Fruit fly (Drosophila melanogaster) whole organism, wandering third instar larva: ENCODE measurements around the gene nan.

Source experiments
- Abd-B ChIP-seq: fragments of >200 bp; optimal IDR thresholded peaks from 2 replicates; lab custom pipeline; 2017; ENCODE audit warnings: missing biosample characterization, missing genetic modification characterization
- Dfd ChIP-seq: fragments of >200 bp; optimal IDR thresholded peaks from 2 replicates; lab custom pipeline; 2017; ENCODE audit warnings: missing biosample characterization, missing genetic modification characterization
- Mio ChIP-seq: sonication (Bioruptor generic); optimal IDR thresholded peaks from 2 replicates; lab custom pipeline; 2016; ENCODE audit warnings: missing biosample characterization, missing genetic modification characterization
- Myc ChIP-seq: fragments of >200 bp; optimal IDR thresholded peaks from 2 replicates; lab custom pipeline; 2017
- OdsH ChIP-seq: fragments of 200-800 bp; sonication (Bioruptor generic); optimal IDR thresholded peaks from 2 replicates; lab custom pipeline; 2016; ENCODE audit warnings: missing biosample characterization, mild to moderate bottlenecking, missing genetic modification characterization
- Sp1 ChIP-seq: fragments of 200-800 bp; sonication (Bioruptor generic); optimal IDR thresholded peaks from 3 replicates; lab custom pipeline; 2019; ENCODE audit warnings: missing biosample characterization, mild to moderate bottlenecking, missing genetic modification characterization, moderate library complexity
- dl ChIP-seq, 2 experiments: fragments of 175-275, 200-275 bp in 1 of 2; fragments of 200-275 bp in 1 of 2; sonication (Bioruptor generic); optimal IDR thresholded peaks; lab custom pipeline; 2018; ENCODE audit warnings: mild to moderate bottlenecking in 2 of 2, missing biosample characterization in 2 of 2, missing genetic modification characterization in 2 of 2, moderate library complexity in 2 of 2; ENCODE audit not compliant: partially characterized antibody in 2 of 2, insufficient read depth in 1 of 2
- ey ChIP-seq: fragments of 200-800 bp; sonication (Bioruptor generic); optimal IDR thresholded peaks from 2 replicates; lab custom pipeline; 2016; ENCODE audit warnings: missing biosample characterization, missing genetic modification characterization
- fru ChIP-seq: fragments of 200-800 bp; sonication (Bioruptor generic); optimal IDR thresholded peaks from 3 replicates; lab custom pipeline; 2016; ENCODE audit warnings: missing biosample characterization, mild to moderate bottlenecking, missing genetic modification characterization
- h ChIP-seq: fragments of 200-800 bp; sonication (Bioruptor generic); optimal IDR thresholded peaks from 3 replicates; lab custom pipeline; 2016; ENCODE audit warnings: missing biosample characterization, mild to moderate bottlenecking, missing genetic modification characterization
- pan ChIP-seq: fragments of >200 bp; optimal IDR thresholded peaks from 2 replicates; lab custom pipeline; 2017
- sv ChIP-seq: fragments of 200-800 bp; sonication (Bioruptor generic); optimal IDR thresholded peaks from 3 replicates; lab custom pipeline; 2016; ENCODE audit warnings: missing biosample characterization, missing genetic modification characterization
- usp ChIP-seq: fragments of >200 bp; optimal IDR thresholded peaks from 2 replicates; lab custom pipeline; 2017; ENCODE audit warnings: missing biosample characterization, missing genetic modification characterization
- woc ChIP-seq: sonication (Bioruptor generic); optimal IDR thresholded peaks from 2 replicates; lab custom pipeline; 2016; ENCODE audit warnings: missing biosample characterization, mild to moderate bottlenecking, missing genetic modification characterization

- TF ChIP-seq Myc (lab: Kevin White, UChicago), result no peak
- TF ChIP-seq Dfd (GFP tag; lab: Kevin White, UChicago), result no peak
- no peak for TF ChIP-seq OdsH
- TF ChIP-seq usp, result no peak
- no peak for TF ChIP-seq sv
- TF ChIP-seq dl (GFP tag; optimal IDR thresholded peaks at IDR 0.05; lab: Kevin White, UChicago; ENCODE audit: insufficient read depth in 1 of 2, partially characterized antibody in 2 of 2), result no peak
- no peak for TF ChIP-seq pan (lab: Kevin White, UChicago)
- no peak for TF ChIP-seq ey
- no peak for TF ChIP-seq Sp1
- no peak for TF ChIP-seq h (GFP tag; lab: Kevin White, UChicago)
- TF ChIP-seq Mio, result no peak
- TF ChIP-seq Abd-B (GFP tag; lab: Kevin White, UChicago), result no peak
- TF ChIP-seq woc (GFP tag; lab: Kevin White, UChicago), result no peak
- no peak for TF ChIP-seq fru (GFP tag; lab: Kevin White, UChicago)
Measured at dm6 chr3L:14233169-14233568, 43.7 kb upstream of the nan start, which contains the start of gene CG7924.
